Fruit fly (Drosophila melanogaster): ENCODE measurements around the gene CG5880.

The CG5880 gene

DNA sequence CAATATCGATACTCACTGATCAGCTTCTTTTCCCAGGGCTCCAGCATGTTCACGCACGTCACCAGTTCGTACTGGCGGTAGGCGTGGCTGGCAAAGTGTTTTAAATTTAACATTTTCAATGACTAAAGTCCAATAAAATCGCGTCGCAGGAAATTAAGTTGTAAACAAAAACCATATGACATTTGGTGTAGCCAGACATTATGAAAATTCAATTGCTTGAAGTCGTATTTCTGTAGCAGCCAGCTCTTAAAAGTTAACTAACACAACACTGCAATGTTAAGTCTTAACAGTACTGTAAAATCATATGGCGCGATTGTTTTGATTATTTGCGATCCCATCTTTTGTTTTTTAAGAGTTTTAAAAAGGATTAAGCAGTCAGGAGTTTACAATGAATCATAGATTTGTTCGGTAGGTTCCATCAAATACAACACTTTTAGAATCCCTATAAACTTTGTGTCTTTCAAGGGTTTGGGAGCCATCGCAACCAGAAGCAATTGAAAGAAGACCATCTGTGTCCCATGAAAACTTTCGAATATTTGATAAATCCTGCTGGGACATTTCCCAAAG, 49.0 kb downstream of the CG5880 start, which contains the start of the genes CG34293 and spn-D (continued):
- TF ChIP-seq pan (optimal IDR thresholded peaks at IDR 0.05) (no peak), pan (GFP tag; optimal IDR thresholded peaks at IDR 0.05 in 1 of 2, IDR thresholded peaks at IDR 0.05 in 1 of 2) (no peak), CG7928 (GFP tag; optimal IDR thresholded peaks at IDR 0.05) (no peak), rib (GFP tag; IDR thresholded peaks at IDR 0.05) (no peak), CG3726 (GFP tag; IDR thresholded peaks at IDR 0.05) (no peak), Sox102F (GFP tag; optimal IDR thresholded peaks at IDR 0.05) (no peak), HLHmδ (GFP tag; optimal IDR thresholded peaks at IDR 0.05) (no peak), MESR4 (GFP tag; optimal IDR thresholded peaks at IDR 0.05) (peak; percentile 20), Pdp1 (GFP tag; optimal IDR thresholded peaks at IDR 0.05) (no peak), sug (tag; optimal IDR thresholded peaks at IDR 0.05) (no peak), Meics (GFP tag; optimal IDR thresholded peaks at IDR 0.05) (no peak), Deaf1 (tag; optimal IDR thresholded peaks at IDR 0.05) (no peak), ewg (GFP tag; optimal IDR thresholded peaks at IDR 0.05) (no peak), CG2116 (GFP tag; optimal IDR thresholded peaks at IDR 0.05) (no peak), Nf-YB (GFP tag; optimal IDR thresholded peaks at IDR 0.05) (no peak), Hey (tag; optimal IDR thresholded peaks at IDR 0.05) (no peak), CG15696 (tag; optimal IDR thresholded peaks at IDR 0.05) (no peak), Med (GFP tag) (peak; percentile 4), CG7357 (GFP tag; IDR thresholded peaks at IDR 0.05) (no peak), CG30431 (GFP tag; optimal IDR thresholded peaks at IDR 0.05) (no peak), CG18476 (GFP tag; optimal IDR thresholded peaks at IDR 0.05) (no peak), Myb (GFP tag; optimal IDR thresholded peaks at IDR 0.05) (peak; percentile 18), lola (GFP tag; optimal IDR thresholded peaks at IDR 0.05) (no peak), exex (tag; optimal IDR thresholded peaks at IDR 0.05) (no peak), toy (GFP tag; IDR thresholded peaks at IDR 0.05) (no peak), CG8359 (GFP tag; optimal IDR thresholded peaks at IDR 0.05; ENCODE audit: borderline replicate concordance) (no peak), onecut (GFP tag; IDR thresholded peaks at IDR 0.05) (no peak), CG6654 (GFP tag; optimal IDR thresholded peaks at IDR 0.05) (no peak), CG10543 (GFP tag; optimal IDR thresholded peaks at IDR 0.05) (no peak), CG13894 (tag; optimal IDR thresholded peaks at IDR 0.05) (no peak), CG1603 (tag; optimal IDR thresholded peaks at IDR 0.05) (peak; percentile 39), ab (GFP tag; optimal IDR thresholded peaks at IDR 0.05) (no peak), Optix (GFP tag; IDR thresholded peaks at IDR 0.05) (no peak), PHDP (tag; optimal IDR thresholded peaks at IDR 0.05) (no peak), eyg (GFP tag; optimal IDR thresholded peaks at IDR 0.05) (no peak), trem (tag; optimal IDR thresholded peaks at IDR 0.05) (no peak)

- TF ChIP-seq Med (GFP tag), result peak; percentile 21
- peak; percentile 5 for TF ChIP-seq zen (tag; optimal IDR thresholded peaks at IDR 0.05)
- no peak for TF ChIP-seq so (GFP tag; IDR thresholded peaks at IDR 0.05)
- peak; percentile 93 for TF ChIP-seq Drgx (GFP tag; IDR thresholded peaks at IDR 0.05)
- peak; percentile 5 for TF ChIP-seq Blimp-1 (GFP tag; optimal IDR thresholded peaks at IDR 0.05)
- TF ChIP-seq nom (GFP tag; optimal IDR thresholded peaks at IDR 0.05), result peak; percentile 19
- TF ChIP-seq sim (GFP tag; IDR thresholded peaks at IDR 0.05), result no peak
- TF ChIP-seq CG13123 (GFP tag; optimal IDR thresholded peaks at IDR 0.05), result no peak
- peak; percentile 25 for TF ChIP-seq phol (tag; optimal IDR thresholded peaks at IDR 0.05)
- TF ChIP-seq sens (GFP tag), result peak; percentile 73
- no peak for TF ChIP-seq CG11398 (GFP tag; optimal IDR thresholded peaks at IDR 0.05)
- no peak for TF ChIP-seq CG43689 (GFP tag; IDR thresholded peaks at IDR 0.05)
- no peak for TF ChIP-seq trh (GFP tag; optimal IDR thresholded peaks at IDR 0.05)
- TF ChIP-seq eyg (GFP tag; optimal IDR thresholded peaks at IDR 0.05), result no peak
- TF ChIP-seq bsh (GFP tag; optimal IDR thresholded peaks at IDR 0.05), result peak in 1 of 2 experiments; percentile 58
- peak; percentile 30 for TF ChIP-seq CG10979 (tag; optimal IDR thresholded peaks at IDR 0.05)
These were observed 50.8 kb downstream of the CG5880 start for dm6 chr3R:27167350-27167749.

Measured in whole organism, embryonic.